Worm (Caenorhabditis elegans): Measurements from ENCODE around the gene dgk-1.

The dgk-1 gene

DNA sequence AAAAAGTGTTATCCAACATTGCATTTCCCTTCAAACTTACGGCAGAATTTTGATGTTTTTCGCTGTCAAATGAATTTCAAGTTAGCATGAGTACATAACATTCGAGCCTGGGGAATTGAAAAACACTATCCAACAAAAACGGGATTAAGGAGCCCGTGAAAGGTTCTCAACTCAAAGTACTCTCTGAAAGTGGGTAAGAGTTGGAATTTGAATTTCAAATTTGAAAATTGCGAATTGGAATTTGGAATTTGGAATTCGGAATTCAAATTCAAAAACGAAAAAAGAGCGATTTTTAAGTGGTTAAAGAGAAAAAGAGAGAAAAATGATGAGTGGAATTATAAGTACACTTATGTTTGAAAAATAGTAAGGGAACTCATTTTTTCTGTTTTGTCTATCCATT is at the start of gene dgk-1, which contains the start of gene C09E10.3:
dgk-1 (minus strand) TSS at position 183 of the 400 bp plus-strand sequence.
C09E10.3 (minus strand) TSS at position 101 of the 400 bp plus-strand sequence.
- TF ChIP-seq T20F7.1 (GFP tag; optimal IDR thresholded peaks at IDR 0.05) (no peak), lsy-2 (tag; optimal IDR thresholded peaks at IDR 0.05) (no peak), aly-2 (tag; optimal IDR thresholded peaks at IDR 0.05) (no peak), madf-5 (GFP tag; IDR thresholded peaks at IDR 0.05) (no peak), fkh-10 (GFP tag; optimal IDR thresholded peaks at IDR 0.05) (no peak), duxl-1 (tag; optimal IDR thresholded peaks at IDR 0.05; ENCODE audit: poor library complexity) (no peak), set-16 (GFP tag; IDR thresholded peaks at IDR 0.05) (no peak), Y5F2A.4 (GFP tag; optimal IDR thresholded peaks at IDR 0.05) (no peak), egl-43 (GFP tag; IDR thresholded peaks at IDR 0.05) (no peak), zag-1 (tag; optimal IDR thresholded peaks at IDR 0.05) (no peak), zip-11 (GFP tag; IDR thresholded peaks at IDR 0.05) (no peak), lin-29 (GFP tag; IDR thresholded peaks at IDR 0.05) (no peak), php-3 (GFP tag; IDR thresholded peaks at IDR 0.05) (no peak), dmd-8 (GFP tag; IDR thresholded peaks at IDR 0.05) (no peak)

- TF ChIP-seq nhr-6 (tag; optimal IDR thresholded peaks at IDR 0.05) (no peak), ceh-32 (tag; optimal IDR thresholded peaks at IDR 0.05; ENCODE audit: poor library complexity) (no peak), spr-3 (GFP tag; optimal IDR thresholded peaks at IDR 0.05) (no peak), R02D3.7 (tag; optimal IDR thresholded peaks at IDR 0.05) (no peak), unc-39 (tag; optimal IDR thresholded peaks at IDR 0.05) (no peak), fkh-10 (GFP tag; optimal IDR thresholded peaks at IDR 0.05) (no peak), F10B5.3 (tag; optimal IDR thresholded peaks at IDR 0.05) (no peak), madf-9 (GFP tag; conservative IDR thresholded peaks at IDR 0.05) (no peak)
These were observed 47.1 kb upstream of the dgk-1 start, which contains the start of gene F55A4.7 for ce11 chrX:1038347-1038746. TSS of gene F55A4.7 (minus strand) at chrX:1038447.

DNA sequence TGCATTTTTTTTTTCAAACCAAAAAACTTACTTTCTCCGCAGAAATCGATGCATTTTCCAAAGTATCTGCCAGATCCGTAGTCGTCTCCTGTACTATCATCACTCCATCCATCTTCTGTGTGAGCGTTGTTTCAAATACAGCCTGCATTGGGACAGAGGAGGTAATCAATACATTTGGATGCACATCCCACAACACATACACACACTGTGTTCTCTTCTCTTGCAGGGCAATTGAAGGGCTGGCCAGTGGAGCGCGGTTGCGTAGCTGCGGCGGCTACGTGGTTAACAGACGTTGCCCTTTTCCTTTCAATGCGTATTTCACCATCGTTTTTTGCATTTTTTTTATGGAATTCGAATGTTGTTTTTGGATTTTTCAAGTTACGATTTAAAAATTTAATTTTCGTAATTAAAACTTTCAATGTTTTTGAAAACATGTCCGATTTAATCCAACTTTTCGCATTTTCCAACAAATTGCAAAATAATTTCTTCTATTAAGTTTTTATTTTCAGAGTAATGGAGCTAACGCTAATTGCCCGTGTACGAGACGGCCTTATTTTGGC is 43.9 kb upstream of the dgk-1 start, which contains the start of the genes stau-1 and sec-22:
stau-1 (minus strand) TSS at position 248 of the 560 bp plus-strand sequence.
sec-22 (plus strand) TSS at position 510 of the 560 bp plus-strand sequence.
- no peak for TF ChIP-seq sdz-12 (GFP tag; optimal IDR thresholded peaks at IDR 0.05)
- TF ChIP-seq ceh-20 (GFP tag; IDR thresholded peaks at IDR 0.05) = no peak
- 0 out of 2 replicates have a peak, but pooled peaks have one; percentile 21 for TF ChIP-seq ctbp-1 (GFP tag; IDR thresholded peaks at IDR 0.05)
- TF ChIP-seq lin-13 (GFP tag; optimal IDR thresholded peaks at IDR 0.05) = no peak
- TF ChIP-seq hmg-1.1 (GFP tag; IDR thresholded peaks at IDR 0.05) = peak; percentile 66
- TF ChIP-seq lin-39 (tag; optimal IDR thresholded peaks at IDR 0.05) = no peak
- no peak for TF ChIP-seq egl-43 (GFP tag; IDR thresholded peaks at IDR 0.05)
- no peak for TF ChIP-seq fos-1 (tag; optimal IDR thresholded peaks at IDR 0.05)
- TF ChIP-seq gei-8 (GFP tag; optimal IDR thresholded peaks at IDR 0.05) = no peak
- peak; percentile 34 for TF ChIP-seq hlh-11 (tag; optimal IDR thresholded peaks at IDR 0.05)
- TF ChIP-seq mes-2 (tag; optimal IDR thresholded peaks at IDR 0.05; ENCODE audit: poor library complexity, severe bottlenecking) = peak; percentile 74
- peak in 1 of 2 experiments; percentile 41 for TF ChIP-seq hif-1 (tag; optimal IDR thresholded peaks at IDR 0.05)
- TF ChIP-seq zfp-2 (tag; optimal IDR thresholded peaks at IDR 0.05) = no peak
- TF ChIP-seq tag-97 (GFP tag; IDR thresholded peaks at IDR 0.05) = no peak
- TF ChIP-seq Y105C5A.15 (GFP tag; IDR thresholded peaks at IDR 0.05) = no peak
- TF ChIP-seq aly-2 (tag; optimal IDR thresholded peaks at IDR 0.05) = no peak
- TF ChIP-seq cey-2 (tag; optimal IDR thresholded peaks at IDR 0.05; ENCODE audit: borderline replicate concordance, insufficient read depth) = no peak
- peak; percentile 1 for TF ChIP-seq rbr-2 (tag; optimal IDR thresholded peaks at IDR 0.05)
- TF ChIP-seq mep-1 (tag; optimal IDR thresholded peaks at IDR 0.05) = peak; percentile 71
- TF ChIP-seq Y5F2A.4 (GFP tag; optimal IDR thresholded peaks at IDR 0.05) = no peak
- peak; percentile 47 for TF ChIP-seq mxl-3 (GFP tag; optimal IDR thresholded peaks at IDR 0.05)
- TF ChIP-seq tra-1 (GFP tag; IDR thresholded peaks at IDR 0.05) = no peak
- TF ChIP-seq hlh-30 (tag; optimal IDR thresholded peaks at IDR 0.05; ENCODE audit: insufficient read depth) = peak; percentile 36
- TF ChIP-seq dve-1 (tag; optimal IDR thresholded peaks at IDR 0.05; ENCODE audit: insufficient read depth) = peak; percentile 58
- peak; percentile 52 for TF ChIP-seq nhr-28 (tag; optimal IDR thresholded peaks at IDR 0.05)
- no peak for TF ChIP-seq skn-1 (tag; optimal IDR thresholded peaks at IDR 0.05)
- TF ChIP-seq dpl-1 (GFP tag; optimal IDR thresholded peaks at IDR 0.05) = peak; percentile 30
- no peak for TF ChIP-seq zag-1 (tag; optimal IDR thresholded peaks at IDR 0.05)
- no peak for TF ChIP-seq unc-39 (tag; optimal IDR thresholded peaks at IDR 0.05)
- TF ChIP-seq mdl-1 (tag; optimal IDR thresholded peaks at IDR 0.05) = no peak

Measured in whole organism, L4 larva.